Worm (Caenorhabditis elegans) whole organism, L4 larva: ENCODE measurements around the gene hphd-1.

Experiments used
- D1046.2 ChIP-seq: fragments of 200-800 bp; sonication (Bioruptor generic); IDR thresholded peaks from 2 replicates; pipeline ENCODE4 v1.3.6; 2022; ENCODE audit warnings: missing genetic modification characterization, missing compliant biosample characterization
- F10B5.3 ChIP-seq: sonication (generic microtip); optimal IDR thresholded peaks from 2 replicates; lab custom pipeline; 2016; ENCODE audit warnings: mild to moderate bottlenecking, missing genetic modification characterization, missing compliant biosample characterization
- R02D3.7 ChIP-seq: fragments of 150-350 bp; sonication (generic microtip); optimal IDR thresholded peaks from 3 replicates; lab custom pipeline; 2014; ENCODE audit warnings: missing biosample characterization, missing genetic modification characterization
- T20F7.1 ChIP-seq: fragments of 200-800 bp; sonication (Bioruptor generic); optimal IDR thresholded peaks from 2 replicates; lab custom pipeline; 2018; ENCODE audit warnings: mild to moderate bottlenecking, missing genetic modification characterization, missing compliant biosample characterization
- ZK337.2 ChIP-seq: fragments of 200-800 bp; sonication (Bioruptor generic); IDR thresholded peaks from 2 replicates; pipeline ENCODE4 v1.3.6; 2022; ENCODE audit warnings: missing genetic modification reagents, missing genetic modification characterization, missing compliant biosample characterization
- ZK546.5 ChIP-seq, 2 experiments: sonication (generic microtip); optimal IDR thresholded peaks; 2 replicates each; lab custom pipeline; 2017; ENCODE audit warnings: missing biosample characterization in 2 of 2, missing genetic modification characterization in 2 of 2
- aha-1 ChIP-seq: fragments of 150-350 bp; peaks from one replicate; lab custom pipeline; 2014; ENCODE audit warnings: missing biosample characterization, missing genetic modification characterization
- ceh-20 ChIP-seq: fragments of 200-800 bp; sonication (Bioruptor generic); IDR thresholded peaks from 2 replicates; pipeline ENCODE4 v1.3.6; 2022; ENCODE audit warnings: missing genetic modification reagents, missing genetic modification characterization, missing compliant biosample characterization
- ceh-32 ChIP-seq: sonication (generic microtip); optimal IDR thresholded peaks from 2 replicates; lab custom pipeline; 2016; ENCODE audit warnings: mild to moderate bottlenecking, missing genetic modification characterization, missing compliant biosample characterization; ENCODE audit not compliant: poor library complexity
- ceh-44 ChIP-seq: fragments of 200-800 bp; sonication (Bioruptor generic); IDR thresholded peaks from 2 replicates; pipeline ENCODE4 v1.3.6; 2022; ENCODE audit warnings: missing genetic modification reagents, missing genetic modification characterization, missing compliant biosample characterization
- ceh-82 ChIP-seq: sonication (generic microtip); optimal IDR thresholded peaks from 2 replicates; lab custom pipeline; 2017; ENCODE audit warnings: missing biosample characterization, missing genetic modification characterization
- ctbp-1 ChIP-seq: fragments of 200-800 bp; sonication (Bioruptor generic); IDR thresholded peaks from 2 replicates; pipeline ENCODE4 v1.3.6; 2022; ENCODE audit warnings: missing genetic modification reagents, missing genetic modification characterization, missing compliant biosample characterization
- gei-8 ChIP-seq: fragments of 200-800 bp; sonication (Bioruptor generic); optimal IDR thresholded peaks from 2 replicates; lab custom pipeline; 2018; ENCODE audit warnings: mild to moderate bottlenecking, missing genetic modification characterization, missing compliant biosample characterization
- hif-1 ChIP-seq, 2 experiments: sonication (generic microtip); optimal IDR thresholded peaks; 2 replicates each; lab custom pipeline; 2016 to 2017; ENCODE audit warnings: missing compliant biosample characterization in 2 of 2, missing genetic modification characterization in 2 of 2, missing genetic modification reagents in 2 of 2, missing genotype in 2 of 2, mild to moderate bottlenecking in 1 of 2
- hlh-11 ChIP-seq: fragments of 200-800 bp; sonication (Bioruptor generic); optimal IDR thresholded peaks from 2 replicates; lab custom pipeline; 2018; ENCODE audit warnings: mild to moderate bottlenecking, missing genetic modification characterization, missing compliant biosample characterization
- lir-3 ChIP-seq: sonication (generic microtip); optimal IDR thresholded peaks from 2 replicates; lab custom pipeline; 2016; ENCODE audit warnings: mild to moderate bottlenecking, missing genetic modification characterization, missing compliant biosample characterization
- mep-1 ChIP-seq: fragments of 150-350 bp; sonication (generic microtip); optimal IDR thresholded peaks from 3 replicates; lab custom pipeline; 2014; ENCODE audit warnings: missing biosample characterization, missing genetic modification characterization
- mxl-3 ChIP-seq: fragments of 200-800 bp; sonication (Bioruptor generic); optimal IDR thresholded peaks from 2 replicates; lab custom pipeline; 2018; ENCODE audit warnings: mild to moderate bottlenecking, missing genetic modification characterization, missing compliant biosample characterization
- nhr-11 ChIP-seq: fragments of 150-350 bp; optimal IDR thresholded peaks from 2 replicates; lab custom pipeline; 2014; ENCODE audit warnings: missing biosample characterization, missing genetic modification characterization
- nhr-28 ChIP-seq: fragments of 150-350 bp; optimal IDR thresholded peaks from 2 replicates; lab custom pipeline; 2014; ENCODE audit warnings: missing biosample characterization, missing genetic modification characterization
- nhr-48 ChIP-seq: sonication (generic microtip); optimal IDR thresholded peaks from 2 replicates; lab custom pipeline; 2016; ENCODE audit warnings: mild to moderate bottlenecking, missing genetic modification characterization, missing compliant biosample characterization
- php-3 ChIP-seq: fragments of 200-800 bp; sonication (Bioruptor generic); IDR thresholded peaks from 2 replicates; pipeline ENCODE4 v1.3.6; 2022; ENCODE audit warnings: missing genetic modification reagents, missing genetic modification characterization, missing compliant biosample characterization
- pqm-1 ChIP-seq: sonication (generic microtip); optimal IDR thresholded peaks from 2 replicates; lab custom pipeline; 2017; ENCODE audit warnings: missing biosample characterization, missing genetic modification characterization
- set-16 ChIP-seq: fragments of 200-800 bp; sonication (Bioruptor generic); IDR thresholded peaks from 2 replicates; pipeline ENCODE4 v1.3.6; 2022; ENCODE audit warnings: missing genetic modification reagents, missing genetic modification characterization, missing compliant biosample characterization
- snpc-1.2 ChIP-seq: fragments of 200-800 bp; sonication (Bioruptor generic); IDR thresholded peaks from 2 replicates; pipeline ENCODE4 v1.3.6; 2022; ENCODE audit warnings: missing genetic modification reagents, missing genetic modification characterization, missing compliant biosample characterization
- snpc-4 ChIP-seq: fragments of 150-350 bp; optimal IDR thresholded peaks from 2 replicates; lab custom pipeline; 2014; ENCODE audit warnings: missing biosample characterization, missing genetic modification characterization
- tra-1 ChIP-seq: fragments of 200-800 bp; sonication (Bioruptor generic); IDR thresholded peaks from 2 replicates; pipeline ENCODE4 v1.3.6; 2022; ENCODE audit warnings: missing genetic modification reagents, missing genetic modification characterization, missing compliant biosample characterization
- unc-62 ChIP-seq, 3 experiments: fragments of 150-350 bp in 1 of 3; sonication (generic microtip); optimal IDR thresholded peaks in 2 of 3; peaks in 1 of 3; 1 replicate in 1 of 3; 2 replicates in 2 of 3; lab custom pipeline; 2014 to 2017; ENCODE audit warnings: missing biosample characterization in 3 of 3, missing genetic modification characterization in 3 of 3, missing genetic modification reagents in 3 of 3, missing genotype in 1 of 3
- vab-7 ChIP-seq: fragments of 200-800 bp; sonication (Bioruptor generic); IDR thresholded peaks from 2 replicates; pipeline ENCODE4 v1.3.6; 2022; ENCODE audit warnings: missing genetic modification reagents, missing genetic modification characterization, missing compliant biosample characterization
- ztf-7 ChIP-seq: fragments of 150-350 bp; optimal IDR thresholded peaks from 2 replicates; lab custom pipeline; 2014; ENCODE audit warnings: missing biosample characterization, missing genetic modification characterization

hphd-1 gene

ce11 chrII:12968448-12968969 is 27.9 kb downstream of the hphd-1 start:
- TF ChIP-seq snpc-4 (peak; percentile 16), pqm-1 (tag; lab: Kevin White, UChicago) (no peak)

DNA sequence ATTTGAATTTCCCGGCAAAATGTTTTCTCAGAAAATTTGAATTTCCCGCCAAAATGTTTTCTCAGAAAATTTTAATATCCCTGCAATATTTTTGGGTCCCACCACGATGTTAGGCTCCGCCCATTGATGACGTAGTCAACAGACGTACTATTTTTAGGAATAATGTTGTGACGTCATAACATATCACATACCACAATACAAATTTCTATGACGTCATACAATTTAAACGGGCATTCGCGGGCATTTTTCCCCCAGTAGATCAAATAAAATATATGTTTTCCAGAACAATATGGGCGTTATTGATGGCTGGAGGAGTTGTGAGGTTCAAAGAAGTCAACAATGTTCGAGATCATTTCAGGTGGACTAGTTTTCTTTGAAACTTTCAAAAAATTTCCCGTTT is 30.1 kb downstream of the hphd-1 start:
- TF ChIP-seq R02D3.7 (tag; lab: Kevin White, UChicago) (no peak), T20F7.1 (GFP tag; lab: Kevin White, UChicago) (no peak), aha-1 (tag; lab: Kevin White, UChicago) (peak; percentile 6), nhr-48 (no peak), ceh-44 (GFP tag; lab: Robert Waterston, UW) (no peak)

ce11 chrII:12965589-12965988 is 30.8 kb downstream of the hphd-1 start:
- no peak for TF ChIP-seq mep-1 (tag; lab: Kevin White, UChicago)
- no peak for TF ChIP-seq nhr-11 (tag; lab: Kevin White, UChicago)
- peak; percentile 44 for TF ChIP-seq mxl-3 (GFP tag; lab: Kevin White, UChicago)
- no peak for TF ChIP-seq snpc-1.2 (GFP tag; lab: Robert Waterston, UW)
- TF ChIP-seq hlh-11 = peak; percentile 45

DNA sequence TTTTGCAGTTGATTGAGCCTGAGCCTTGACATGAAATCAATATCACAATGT is 31.0 kb downstream of the hphd-1 start, which contains the start of gene ptr-18:
ptr-18 (plus strand) TSS at position 9 of the 51 bp plus-strand sequence.
- TF ChIP-seq F10B5.3 (tag; lab: Kevin White, UChicago) (no peak), ceh-32 (tag; lab: Kevin White, UChicago) (no peak), D1046.2 (GFP tag; lab: Robert Waterston, UW) (no peak), nhr-28 (tag; lab: Kevin White, UChicago) (no peak), lir-3 (tag; lab: Kevin White, UChicago) (no peak), hif-1 (tag; optimal IDR thresholded peaks at IDR 0.05; lab: Kevin White, UChicago) (no peak), tra-1 (no peak), gei-8 (GFP tag; lab: Kevin White, UChicago) (no peak), php-3 (GFP tag; lab: Robert Waterston, UW) (no peak), snpc-4 (no peak), mep-1 (tag; lab: Kevin White, UChicago) (no peak), ZK337.2 (no peak)

- TF ChIP-seq ztf-7 (tag; lab: Kevin White, UChicago) = no peak
- no peak for TF ChIP-seq nhr-11 (tag; lab: Kevin White, UChicago)
- TF ChIP-seq ceh-20 (GFP tag; lab: Robert Waterston, UW) = no peak
- TF ChIP-seq ceh-82 (tag; lab: Kevin White, UChicago) = no peak
- no peak for TF ChIP-seq vab-7 (GFP tag; lab: Robert Waterston, UW)
- no peak for TF ChIP-seq ceh-32 (tag; lab: Kevin White, UChicago)
- TF ChIP-seq set-16 = no peak
Measured at ce11 chrII:12965138-12965537, 31.2 kb downstream of the hphd-1 start.

- TF ChIP-seq mxl-3 (GFP tag; lab: Kevin White, UChicago) = no peak
- TF ChIP-seq aha-1 (tag; lab: Kevin White, UChicago) = peak; percentile 86
- TF ChIP-seq, all 104 proteins: peak for 1
Measured at ce11 chrII:12961743-12962142, 34.6 kb downstream of the hphd-1 start.

DNA sequence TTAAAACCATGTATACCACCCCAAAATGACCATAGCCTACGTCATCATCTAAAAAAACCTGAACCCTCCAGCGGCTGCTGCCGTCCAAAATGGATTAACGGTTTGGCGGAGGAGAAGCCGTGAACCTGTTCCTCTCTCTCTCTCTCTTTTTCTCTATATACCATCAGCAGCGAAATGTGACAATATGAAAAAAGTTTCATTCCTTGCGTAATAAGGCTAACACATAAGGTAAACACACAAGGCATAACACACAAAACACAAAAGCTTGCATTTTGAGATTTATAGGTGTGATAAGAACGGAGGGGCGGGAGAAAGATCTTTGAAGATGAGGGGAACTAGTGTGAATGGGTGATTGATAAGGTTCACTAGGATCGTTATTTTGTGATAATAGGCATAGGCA is 35.1 kb downstream of the hphd-1 start:
- no peak for TF ChIP-seq ZK546.5 (tag; optimal IDR thresholded peaks at IDR 0.05; lab: Kevin White, UChicago)
- peak; percentile 42 for TF ChIP-seq nhr-48
- TF ChIP-seq hlh-11 = peak; percentile 45

ce11 chrII:12960206-12960605 is 36.2 kb downstream of the hphd-1 start:
- TF ChIP-seq unc-62 (GFP tag; optimal IDR thresholded peaks at IDR 0.05 in 1 of 2; lab: Kevin White, UChicago) (peak in 1 of 2 experiments; percentile 81), unc-62 (tag; optimal IDR thresholded peaks at IDR 0.05; lab: Kevin White, UChicago) (no peak), ctbp-1 (GFP tag; lab: Robert Waterston, UW) (no peak)
